Fruit fly (Drosophila melanogaster): Measurements from ENCODE around the gene CG6683.
A peak's percentile ranks its signal among the peaks of the same experiment; 100 is the strongest.

Gene CG6683

dm6 chr3L:8523257-8523656 lies 8.5 kb upstream of the CG6683 start, which contains the start of gene GstO2 (continued):
- TF ChIP-seq tgo (GFP tag; IDR thresholded peaks at IDR 0.05): no peak
- TF ChIP-seq psq (GFP tag; optimal IDR thresholded peaks at IDR 0.05): no peak
- peak; percentile 13 for TF ChIP-seq CG4617 (GFP tag; optimal IDR thresholded peaks at IDR 0.05; ENCODE audit: borderline replicate concordance)
- TF ChIP-seq chn (GFP tag; optimal IDR thresholded peaks at IDR 0.05): no peak
- no peak for TF ChIP-seq hkb (optimal IDR thresholded peaks at IDR 0.05)
- TF ChIP-seq hkb (GFP tag; IDR thresholded peaks at IDR 0.05): peak; percentile 30; the same call in 1 of the 2 replicates
- no peak for TF ChIP-seq Meics (GFP tag; optimal IDR thresholded peaks at IDR 0.05)
- no peak for TF ChIP-seq hb (GFP tag; IDR thresholded peaks at IDR 0.05; ENCODE audit: partially characterized antibody)
- TF ChIP-seq CG9727 (GFP tag; optimal IDR thresholded peaks at IDR 0.05): no peak
- peak; percentile 2 for TF ChIP-seq CG8924 (tag; optimal IDR thresholded peaks at IDR 0.05)
- TF ChIP-seq CG2712 (tag; optimal IDR thresholded peaks at IDR 0.05): no peak
- peak; percentile 98 for TF ChIP-seq CG15514 (GFP tag; optimal IDR thresholded peaks at IDR 0.05)
- no peak for TF ChIP-seq nmo (GFP tag; optimal IDR thresholded peaks at IDR 0.05)
- TF ChIP-seq bbx (GFP tag; IDR thresholded peaks at IDR 0.05; ENCODE audit: partially characterized antibody): peak; percentile 58; the same call in 1 of the 2 replicates
- no peak for TF ChIP-seq Dip2 (GFP tag; IDR thresholded peaks at IDR 0.05)
- TF ChIP-seq ato (GFP tag; IDR thresholded peaks at IDR 0.05; ENCODE audit: partially characterized antibody): no peak
- no peak for TF ChIP-seq toy (GFP tag; IDR thresholded peaks at IDR 0.05)
- no peak for TF ChIP-seq kni (GFP tag; optimal IDR thresholded peaks at IDR 0.05)
- no peak for TF ChIP-seq CG11695 (GFP tag; IDR thresholded peaks at IDR 0.05)
- TF ChIP-seq CG4328 (GFP tag; optimal IDR thresholded peaks at IDR 0.05): no peak
- no peak for TF ChIP-seq Hr78 (GFP tag; optimal IDR thresholded peaks at IDR 0.05)
- no peak for TF ChIP-seq Dip3 (GFP tag; optimal IDR thresholded peaks at IDR 0.05)
- no peak for TF ChIP-seq CG6683 (GFP tag; optimal IDR thresholded peaks at IDR 0.05)
- no peak for TF ChIP-seq CG10209 (GFP tag; optimal IDR thresholded peaks at IDR 0.05)
- TF ChIP-seq CG31365 (tag; optimal IDR thresholded peaks at IDR 0.05): no peak
- TF ChIP-seq fu2 (GFP tag; optimal IDR thresholded peaks at IDR 0.05): no peak
- peak; percentile 4 for TF ChIP-seq CG10267 (tag; optimal IDR thresholded peaks at IDR 0.05)
- TF ChIP-seq btn (GFP tag; optimal IDR thresholded peaks at IDR 0.05): no peak
- TF ChIP-seq fd64A (GFP tag; optimal IDR thresholded peaks at IDR 0.05): no peak
- no peak for TF ChIP-seq vnd (GFP tag; IDR thresholded peaks at IDR 0.05; ENCODE audit: partially characterized antibody)
- TF ChIP-seq pnt (GFP tag; optimal IDR thresholded peaks at IDR 0.05): no peak
- no peak for TF ChIP-seq CG2889 (GFP tag; IDR thresholded peaks at IDR 0.05)
- TF ChIP-seq CG3281 (GFP tag; optimal IDR thresholded peaks at IDR 0.05): no peak
- no peak for TF ChIP-seq gfzf (GFP tag; optimal IDR thresholded peaks at IDR 0.05)
- TF ChIP-seq CG10543 (GFP tag; optimal IDR thresholded peaks at IDR 0.05): no peak
- no peak for TF ChIP-seq CG4404 (GFP tag; IDR thresholded peaks at IDR 0.05)
- TF ChIP-seq CG12104 (GFP tag; optimal IDR thresholded peaks at IDR 0.05): no peak
- no peak for TF ChIP-seq Adf1 (GFP tag; IDR thresholded peaks at IDR 0.05)
- no peak for TF ChIP-seq br (optimal IDR thresholded peaks at IDR 0.05)
- no peak for TF ChIP-seq pb (GFP tag; optimal IDR thresholded peaks at IDR 0.05)
- no peak for TF ChIP-seq sd (tag; optimal IDR thresholded peaks at IDR 0.05)
- TF ChIP-seq slp2 (GFP tag; optimal IDR thresholded peaks at IDR 0.05): no peak
- peak; percentile 17 for TF ChIP-seq Fer1 (GFP tag; optimal IDR thresholded peaks at IDR 0.05)
- peak; percentile 6 for TF ChIP-seq Nf-YC (tag; optimal IDR thresholded peaks at IDR 0.05)
- TF ChIP-seq CG13287 (GFP tag; IDR thresholded peaks at IDR 0.05; ENCODE audit: partially characterized antibody): peak; percentile 68
- TF ChIP-seq ttk (GFP tag; IDR thresholded peaks at IDR 0.05): no peak
- peak; percentile 28; the same call in 1 of the 3 replicates for TF ChIP-seq CG16813 (GFP tag; IDR thresholded peaks at IDR 0.05; ENCODE audit: partially characterized antibody)
- no peak for TF ChIP-seq tup (GFP tag; optimal IDR thresholded peaks at IDR 0.05)
- no peak for TF ChIP-seq maf-S (GFP tag; optimal IDR thresholded peaks at IDR 0.05)
- no peak for TF ChIP-seq HHEX (GFP tag; optimal IDR thresholded peaks at IDR 0.05)
- no peak for TF ChIP-seq ham (GFP tag; IDR thresholded peaks at IDR 0.05)
